Worm (Caenorhabditis elegans): ENCODE data around the gene C14A6.3.

Gene C14A6.3

DNA sequence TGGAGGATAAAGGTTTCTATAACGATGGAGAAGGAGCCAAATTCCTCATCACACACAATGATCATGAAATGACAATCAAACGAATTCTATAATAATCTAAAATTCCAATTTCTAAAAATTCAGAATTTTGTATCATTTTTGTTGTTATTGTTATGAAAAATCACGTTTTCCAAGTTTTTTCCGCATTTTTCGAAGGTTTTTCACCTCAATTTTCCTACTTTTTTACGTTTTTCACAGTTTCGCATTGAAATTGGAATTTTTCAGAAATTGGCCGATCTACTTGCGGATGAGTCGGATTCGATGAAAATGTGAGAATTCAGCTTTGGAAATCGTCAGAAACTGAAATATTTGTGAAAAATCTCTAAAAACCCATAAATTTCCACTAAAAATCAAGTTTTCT is 21.1 kb upstream of the C14A6.3 start, which contains the start of gene fbxa-210:
Gene fbxa-210, plus strand, starts transcription at position 301 of the 400 bp plus-strand sequence.
- no peak for TF ChIP-seq unc-62 (GFP tag; optimal IDR thresholded peaks at IDR 0.05)

DNA sequence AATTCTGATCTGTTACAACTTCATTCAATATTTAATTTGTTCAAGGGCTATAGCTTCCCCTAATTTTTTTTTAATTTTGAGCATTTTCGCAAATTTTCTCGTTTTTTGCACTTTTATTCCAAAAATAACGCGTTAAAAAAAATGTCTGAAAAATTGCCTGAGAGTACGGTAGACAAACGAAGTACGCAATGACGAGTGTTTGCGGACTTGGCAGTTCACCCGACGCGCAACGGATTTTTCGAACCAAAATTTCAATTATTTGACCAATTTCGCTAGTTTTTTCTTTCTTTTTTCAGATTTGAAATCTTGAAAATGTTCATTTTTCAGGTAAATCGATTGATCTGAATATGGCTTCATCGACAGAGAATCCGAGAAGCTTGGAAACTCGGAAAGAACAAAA is 19.0 kb upstream of the C14A6.3 start, which contains the start of gene fbxa-211:
Gene fbxa-211, plus strand, starts transcription at position 328 of the 400 bp plus-strand sequence.
- peak; percentile 32 for TF ChIP-seq snpc-1.3 (tag; optimal IDR thresholded peaks at IDR 0.05; ENCODE audit: insufficient read depth)
- peak; percentile 43 for TF ChIP-seq F49E8.2 (tag; optimal IDR thresholded peaks at IDR 0.05; ENCODE audit: insufficient read depth)
- TF ChIP-seq lsl-1 (GFP tag; optimal IDR thresholded peaks at IDR 0.05), result peak; percentile 71
- TF ChIP-seq die-1 (tag; optimal IDR thresholded peaks at IDR 0.05), result no peak

DNA sequence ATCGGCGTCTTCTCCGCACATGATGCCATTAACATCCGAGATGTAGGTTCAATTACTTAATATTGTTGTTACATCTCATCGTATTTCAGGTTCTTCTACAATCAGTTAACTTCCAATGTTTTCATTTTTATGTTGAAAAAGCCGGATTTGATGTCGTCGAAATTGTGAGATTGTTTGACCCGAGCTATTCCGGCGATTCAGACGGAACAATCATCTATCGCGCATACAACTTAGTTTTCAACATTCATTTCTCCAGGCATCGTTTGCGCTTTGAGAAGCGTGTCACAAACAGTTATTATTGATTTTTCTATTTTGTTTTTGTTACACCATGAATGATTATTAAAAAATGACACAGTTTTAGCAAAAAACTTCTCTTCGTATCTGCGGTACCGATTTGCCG is 17.6 kb upstream of the C14A6.3 start:
- TF ChIP-seq snpc-1.3 (tag; optimal IDR thresholded peaks at IDR 0.05; ENCODE audit: insufficient read depth), result no peak
- no peak for TF ChIP-seq B0019.2 (GFP tag; conservative IDR thresholded peaks at IDR 0.05)
- no peak for TF ChIP-seq C17E4.6 (GFP tag; IDR thresholded peaks at IDR 0.05)
- TF ChIP-seq Y53G8AR.9 (GFP tag; conservative IDR thresholded peaks at IDR 0.05), result no peak

DNA sequence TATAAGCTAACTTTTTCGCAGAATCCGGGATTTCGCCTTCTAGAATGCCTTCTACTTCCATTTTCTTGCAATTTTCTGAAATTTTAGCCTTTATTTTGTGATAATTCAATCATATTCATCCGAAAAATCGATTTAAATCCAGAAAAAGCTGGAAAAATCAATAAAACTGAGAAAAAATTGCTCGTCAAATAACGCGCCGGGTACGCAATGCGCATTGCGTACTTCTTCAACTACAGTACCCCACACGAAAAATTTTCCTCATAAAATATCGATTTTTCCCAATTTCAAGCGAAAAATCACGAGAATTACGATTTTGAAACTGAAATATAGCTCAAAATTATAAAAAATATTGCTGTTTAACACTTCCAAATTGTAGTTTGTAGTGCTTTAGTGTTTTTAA is 15.1 kb upstream of the C14A6.3 start, which contains the start of gene Y37H2A.12:
Gene Y37H2A.12, minus strand, starts transcription at position 81 of the 400 bp plus-strand sequence.
- TF ChIP-seq zfh-2 (GFP tag; conservative IDR thresholded peaks at IDR 0.05) (no peak), nhr-80 (tag; optimal IDR thresholded peaks at IDR 0.05) (no peak), madf-6 (GFP tag; IDR thresholded peaks at IDR 0.05) (peak; percentile 61), hsf-1 (GFP tag; IDR thresholded peaks at IDR 0.05) (no peak), B0035.1 (tag; optimal IDR thresholded peaks at IDR 0.05) (no peak), ceh-27 (GFP tag; optimal IDR thresholded peaks at IDR 0.05) (no peak), fkh-3 (tag; optimal IDR thresholded peaks at IDR 0.05) (no peak), Y53F4B.3 (GFP tag; IDR thresholded peaks at IDR 0.05) (no peak), let-526 (GFP tag; IDR thresholded peaks at IDR 0.05) (no peak), ama-1 (optimal IDR thresholded peaks at IDR 0.05) (no peak), ama-1 (GFP tag; optimal IDR thresholded peaks at IDR 0.05) (no peak), lin-54 (GFP tag; optimal IDR thresholded peaks at IDR 0.05) (no peak), sptf-2 (GFP tag; optimal IDR thresholded peaks at IDR 0.05) (no peak), aptf-3 (GFP tag; IDR thresholded peaks at IDR 0.05) (no peak), rpc-1 (optimal IDR thresholded peaks at IDR 0.05) (no peak), rpc-1 (tag; optimal IDR thresholded peaks at IDR 0.05) (no peak), Y79H2A.3 (GFP tag; conservative IDR thresholded peaks at IDR 0.05) (no peak), repo-1 (tag; optimal IDR thresholded peaks at IDR 0.05) (no peak), lsy-27 (tag; optimal IDR thresholded peaks at IDR 0.05; ENCODE audit: borderline replicate concordance, insufficient read depth) (no peak), F39B2.1 (GFP tag; IDR thresholded peaks at IDR 0.05) (no peak), rec-8 (tag; optimal IDR thresholded peaks at IDR 0.05) (no peak), B0261.1 (tag; optimal IDR thresholded peaks at IDR 0.05) (no peak), B0336.3 (GFP tag; IDR thresholded peaks at IDR 0.05) (no peak), dpff-1 (tag; optimal IDR thresholded peaks at IDR 0.05) (no peak), mel-28 (tag; optimal IDR thresholded peaks at IDR 0.05; ENCODE audit: borderline replicate concordance) (no peak), lin-40 (tag; optimal IDR thresholded peaks at IDR 0.05) (no peak), lin-26 (GFP tag; IDR thresholded peaks at IDR 0.05) (no peak), F37B4.10 (GFP tag; IDR thresholded peaks at IDR 0.05) (no peak), ztf-3 (GFP tag; optimal IDR thresholded peaks at IDR 0.05) (no peak), tlf-1 (GFP tag; optimal IDR thresholded peaks at IDR 0.05) (no peak), xnd-1 (tag; optimal IDR thresholded peaks at IDR 0.05) (peak; percentile 2), attf-3 (GFP tag; conservative IDR thresholded peaks at IDR 0.05) (no peak), F57C9.4 (tag; optimal IDR thresholded peaks at IDR 0.05) (no peak), mxl-1 (tag; optimal IDR thresholded peaks at IDR 0.05) (no peak), lsl-1 (GFP tag; optimal IDR thresholded peaks at IDR 0.05) (peak; percentile 90), let-607 (tag; optimal IDR thresholded peaks at IDR 0.05) (no peak), Y53G8AR.9 (GFP tag; conservative IDR thresholded peaks at IDR 0.05) (no peak), tbp1 (GFP tag; optimal IDR thresholded peaks at IDR 0.05) (no peak)

Data from whole organism, young adult.